Worm (Caenorhabditis elegans) whole organism, L4 larva: ENCODE data around the gene Y62F5A.12.

ENCODE experiments used
- D1046.2 ChIP-seq: fragments of 200-800 bp; sonication (Bioruptor generic); IDR thresholded peaks from 2 replicates; pipeline ENCODE4 v1.3.6; 2022; ENCODE audit warnings: missing genetic modification characterization, missing compliant biosample characterization
- F26F4.8 ChIP-seq: fragments of 200-800 bp; sonication (Bioruptor generic); conservative IDR thresholded peaks from 2 replicates; pipeline ENCODE4 v1.3.6; 2022; ENCODE audit warnings: missing genetic modification characterization, missing compliant biosample characterization
- F49E8.2 ChIP-seq: sonication (generic microtip); optimal IDR thresholded peaks from 2 replicates; lab custom pipeline; 2016; ENCODE audit warnings: missing compliant biosample characterization, mild to moderate bottlenecking, missing genetic modification characterization, borderline replicate concordance
- T20F7.1 ChIP-seq: fragments of 200-800 bp; sonication (Bioruptor generic); optimal IDR thresholded peaks from 2 replicates; lab custom pipeline; 2018; ENCODE audit warnings: mild to moderate bottlenecking, missing genetic modification characterization, missing compliant biosample characterization
- T26A8.4 ChIP-seq: fragments of 200-800 bp; sonication (Bioruptor generic); IDR thresholded peaks from 2 replicates; pipeline ENCODE4 v1.3.6; 2022; ENCODE audit warnings: missing genetic modification characterization, missing compliant biosample characterization
- ZK337.2 ChIP-seq: fragments of 200-800 bp; sonication (Bioruptor generic); IDR thresholded peaks from 2 replicates; pipeline ENCODE4 v1.3.6; 2022; ENCODE audit warnings: missing genetic modification reagents, missing genetic modification characterization, missing compliant biosample characterization
- ceh-28 ChIP-seq: fragments of 150-350 bp; optimal IDR thresholded peaks from 2 replicates; lab custom pipeline; 2014; ENCODE audit warnings: missing biosample characterization, missing genetic modification reagents, missing genetic modification characterization
- ceh-32 ChIP-seq: sonication (generic microtip); optimal IDR thresholded peaks from 2 replicates; lab custom pipeline; 2016; ENCODE audit warnings: mild to moderate bottlenecking, missing genetic modification characterization, missing compliant biosample characterization; ENCODE audit not compliant: poor library complexity
- ceh-62 ChIP-seq: sonication (generic microtip); optimal IDR thresholded peaks from 2 replicates; lab custom pipeline; 2017; ENCODE audit warnings: missing biosample characterization, missing genetic modification characterization
- cey-2 ChIP-seq: sonication (generic microtip); optimal IDR thresholded peaks from 3 replicates; lab custom pipeline; 2017; ENCODE audit warnings: missing genetic modification characterization, mild to moderate bottlenecking, missing compliant biosample characterization, antibody characterized with exemption, borderline replicate concordance; ENCODE audit not compliant: insufficient read depth
- daf-12 ChIP-seq: fragments of 150-350 bp; optimal IDR thresholded peaks from 2 replicates; lab custom pipeline; 2014; ENCODE audit warnings: missing biosample characterization, missing genetic modification reagents, missing genetic modification characterization
- daf-16 ChIP-seq, 3 experiments: sonication (generic microtip); optimal IDR thresholded peaks; 2 replicates each; lab custom pipeline; 2016 to 2017; ENCODE audit warnings: missing genetic modification characterization in 3 of 3, missing genetic modification reagents in 3 of 3, mild to moderate bottlenecking in 2 of 3, missing compliant biosample characterization in 2 of 3, missing biosample characterization in 1 of 3, moderate library complexity in 1 of 3
- daf-8 ChIP-seq: fragments of 200-800 bp; sonication (Bioruptor generic); IDR thresholded peaks from 2 replicates; pipeline ENCODE4 v1.3.6; 2022; ENCODE audit warnings: missing genetic modification characterization, missing compliant biosample characterization
- dmd-9 ChIP-seq: fragments of 200-800 bp; sonication (Bioruptor generic); IDR thresholded peaks from 2 replicates; pipeline ENCODE4 v1.3.6; 2022; ENCODE audit warnings: missing genetic modification reagents, missing genetic modification characterization, missing compliant biosample characterization
- dpl-1 ChIP-seq: fragments of 150-350 bp; optimal IDR thresholded peaks from 2 replicates; lab custom pipeline; 2014; ENCODE audit warnings: missing biosample characterization, missing genetic modification reagents, missing genetic modification characterization
- dve-1 ChIP-seq: sonication (generic microtip); optimal IDR thresholded peaks from 2 replicates; lab custom pipeline; 2017; ENCODE audit warnings: antibody characterized with exemption, mild to moderate bottlenecking, missing genetic modification characterization, missing compliant biosample characterization; ENCODE audit not compliant: insufficient read depth
- fkh-10 ChIP-seq: fragments of 150-350 bp; optimal IDR thresholded peaks from 2 replicates; lab custom pipeline; 2014; ENCODE audit warnings: missing biosample characterization, missing genetic modification reagents, missing genetic modification characterization
- hlh-30 ChIP-seq: sonication (generic microtip); optimal IDR thresholded peaks from 2 replicates; lab custom pipeline; 2017; ENCODE audit warnings: antibody characterized with exemption, mild to moderate bottlenecking, missing genetic modification characterization, missing compliant biosample characterization; ENCODE audit not compliant: insufficient read depth
- lim-7 ChIP-seq: fragments of 200-800 bp; sonication (Bioruptor generic); IDR thresholded peaks from 2 replicates; pipeline ENCODE4 v1.3.6; 2022; ENCODE audit warnings: missing genetic modification characterization, missing compliant biosample characterization
- lin-13 ChIP-seq: fragments of 150-350 bp; optimal IDR thresholded peaks from 2 replicates; lab custom pipeline; 2014; ENCODE audit warnings: missing biosample characterization, missing genetic modification reagents, missing genetic modification characterization
- lin-39 ChIP-seq: fragments of 150-350 bp; optimal IDR thresholded peaks from 2 replicates; lab custom pipeline; 2014; ENCODE audit warnings: missing biosample characterization, missing genetic modification reagents, missing genetic modification characterization
- lsy-2 ChIP-seq, 2 experiments: fragments of 150-350 bp in 1 of 2; sonication (generic microtip) in 1 of 2; optimal IDR thresholded peaks; 2 replicates each; lab custom pipeline; 2014 to 2017; ENCODE audit warnings: missing biosample characterization in 2 of 2, missing genetic modification characterization in 2 of 2
- madf-5 ChIP-seq, 2 experiments: fragments of 200-800 bp; sonication (Bioruptor generic); IDR thresholded peaks; 2 replicates each; pipeline ENCODE4 v1.3.6; 2022; ENCODE audit warnings: missing compliant biosample characterization in 2 of 2, missing genetic modification characterization in 2 of 2
- madf-9 ChIP-seq: fragments of 200-800 bp; sonication (Bioruptor generic); conservative IDR thresholded peaks from 2 replicates; pipeline ENCODE4 v1.3.6; 2022; ENCODE audit warnings: missing genetic modification reagents, missing genetic modification characterization, missing compliant biosample characterization
- mdl-1 ChIP-seq, 2 experiments: fragments of 150-350 bp in 1 of 2; sonication (generic microtip) in 1 of 2; optimal IDR thresholded peaks; 2 replicates each; lab custom pipeline; 2014 to 2017; ENCODE audit warnings: missing biosample characterization in 2 of 2, missing genetic modification characterization in 2 of 2
- mdt-29 ChIP-seq: fragments of 200-800 bp; sonication (Bioruptor generic); IDR thresholded peaks from 2 replicates; pipeline ENCODE4 v1.3.6; 2022; ENCODE audit warnings: missing genetic modification reagents, missing genetic modification characterization, missing compliant biosample characterization
- mes-2 ChIP-seq: sonication (generic microtip); optimal IDR thresholded peaks from 2 replicates; lab custom pipeline; 2016; ENCODE audit warnings: missing genotype, mild to moderate bottlenecking, missing genetic modification characterization, missing compliant biosample characterization; ENCODE audit not compliant: poor library complexity, severe bottlenecking
- nhr-102 ChIP-seq: sonication (generic microtip); optimal IDR thresholded peaks from 2 replicates; lab custom pipeline; 2016; ENCODE audit warnings: mild to moderate bottlenecking, missing genetic modification characterization, moderate library complexity, missing compliant biosample characterization
- nhr-11 ChIP-seq: fragments of 150-350 bp; optimal IDR thresholded peaks from 2 replicates; lab custom pipeline; 2014; ENCODE audit warnings: missing biosample characterization, missing genetic modification characterization
- nhr-111 ChIP-seq: fragments of 200-800 bp; sonication (Bioruptor generic); optimal IDR thresholded peaks from 2 replicates; lab custom pipeline; 2018; ENCODE audit warnings: mild to moderate bottlenecking, missing genetic modification characterization, missing compliant biosample characterization
- nhr-48 ChIP-seq: sonication (generic microtip); optimal IDR thresholded peaks from 2 replicates; lab custom pipeline; 2016; ENCODE audit warnings: mild to moderate bottlenecking, missing genetic modification characterization, missing compliant biosample characterization
- nhr-6 ChIP-seq: fragments of 150-350 bp; optimal IDR thresholded peaks from 2 replicates; lab custom pipeline; 2014; ENCODE audit warnings: missing biosample characterization, missing genetic modification characterization
- nhr-76 ChIP-seq: fragments of 150-350 bp; optimal IDR thresholded peaks from 2 replicates; lab custom pipeline; 2014; ENCODE audit warnings: missing biosample characterization, missing genetic modification characterization
- pha-4 ChIP-seq, 2 experiments: fragments of 150-350 bp in 1 of 2; fragments of 200-800 bp in 1 of 2; sonication (Bioruptor generic) in 1 of 2; IDR thresholded peaks in 1 of 2; optimal IDR thresholded peaks in 1 of 2; 2 replicates each; pipeline versions ENCODE4 v1.3.6 to Lab custom; 2014 to 2022; ENCODE audit warnings: missing genetic modification characterization in 2 of 2, missing genetic modification reagents in 2 of 2, missing biosample characterization in 1 of 2, missing compliant biosample characterization in 1 of 2
- php-3 ChIP-seq: fragments of 200-800 bp; sonication (Bioruptor generic); IDR thresholded peaks from 2 replicates; pipeline ENCODE4 v1.3.6; 2022; ENCODE audit warnings: missing genetic modification reagents, missing genetic modification characterization, missing compliant biosample characterization
- skn-1 ChIP-seq: fragments of 150-350 bp; optimal IDR thresholded peaks from 2 replicates; lab custom pipeline; 2014; ENCODE audit warnings: missing biosample characterization, missing genetic modification characterization
- unc-62 ChIP-seq, 3 experiments: fragments of 150-350 bp in 1 of 3; sonication (generic microtip); optimal IDR thresholded peaks in 2 of 3; peaks in 1 of 3; 1 replicate in 1 of 3; 2 replicates in 2 of 3; lab custom pipeline; 2014 to 2017; ENCODE audit warnings: missing biosample characterization in 3 of 3, missing genetic modification characterization in 3 of 3, missing genetic modification reagents in 3 of 3, missing genotype in 1 of 3

Gene Y62F5A.12

DNA sequence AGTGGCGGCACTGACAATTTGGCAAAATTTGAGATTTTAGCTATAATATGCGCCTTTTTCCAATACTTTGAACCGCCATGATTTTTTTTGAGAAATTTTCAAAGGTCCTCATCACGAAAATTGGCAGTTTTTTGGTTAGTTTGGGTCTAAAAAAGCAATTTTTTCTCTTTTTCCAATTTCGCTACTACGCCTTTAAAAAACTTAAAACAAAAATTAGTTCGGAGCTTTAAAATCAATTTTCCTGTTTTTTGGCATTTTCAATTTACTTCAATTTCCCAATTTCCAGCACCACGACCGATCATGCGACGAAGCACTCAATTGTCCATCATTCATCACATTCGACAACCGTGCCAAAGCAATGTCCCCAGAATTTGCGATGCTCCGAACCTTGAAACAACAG lies 36.9 kb downstream of the Y62F5A.12 start, which contains the start of gene B0334.5:
Gene B0334.5 (plus strand): TSS at position 301 of the 400 bp plus-strand sequence.
- TF ChIP-seq ceh-32 (tag; lab: Kevin White, UChicago) (no peak), php-3 (no peak), nhr-48 (tag; lab: Kevin White, UChicago) (no peak), unc-62 (GFP tag; optimal IDR thresholded peaks at IDR 0.05 in 1 of 2; lab: Kevin White, UChicago) (peak in 1 of 2 experiments; percentile 81), unc-62 (tag; optimal IDR thresholded peaks at IDR 0.05; lab: Kevin White, UChicago) (no peak)

DNA sequence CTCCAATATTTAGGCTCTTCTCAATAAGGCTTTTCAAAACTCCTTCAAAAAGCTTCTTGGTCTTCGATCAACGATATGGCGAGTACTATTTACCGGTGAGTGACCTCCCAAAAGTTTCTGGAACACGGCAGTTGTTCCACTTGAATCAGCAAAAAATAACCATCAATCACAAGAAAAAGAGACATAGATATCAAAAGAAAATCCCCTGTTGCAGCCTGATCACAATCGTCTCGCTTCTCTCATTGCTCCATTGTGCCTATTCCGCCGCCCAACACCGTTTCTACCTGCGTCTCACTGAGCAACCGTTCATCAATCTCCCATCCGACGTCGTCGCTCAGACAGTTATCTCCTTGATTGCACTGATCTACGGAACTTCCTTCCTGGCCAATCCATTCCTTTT lies 37.5 kb downstream of the Y62F5A.12 start, which contains the start of gene emc-5:
Gene emc-5 (plus strand): TSS at position 14 of the 400 bp plus-strand sequence.
- TF ChIP-seq mes-2 (peak; percentile 29), daf-16 (GFP tag; optimal IDR thresholded peaks at IDR 0.05; lab: Kevin White, UChicago) (peak in 1 of 2 experiments; percentile 43), daf-16 (tag; optimal IDR thresholded peaks at IDR 0.05; lab: Kevin White, UChicago) (no peak), lsy-2 (tag; optimal IDR thresholded peaks at IDR 0.05; lab: Kevin White, UChicago) (peak in 1 of 2 experiments; percentile 15), fkh-10 (GFP tag; lab: Kevin White, UChicago) (no peak), nhr-76 (tag; lab: Kevin White, UChicago) (no peak), nhr-111 (GFP tag; lab: Kevin White, UChicago) (no peak), cey-2 (tag; lab: Kevin White, UChicago) (no peak)
- TF ChIP-seq, all 104 proteins: peak for 3

DNA sequence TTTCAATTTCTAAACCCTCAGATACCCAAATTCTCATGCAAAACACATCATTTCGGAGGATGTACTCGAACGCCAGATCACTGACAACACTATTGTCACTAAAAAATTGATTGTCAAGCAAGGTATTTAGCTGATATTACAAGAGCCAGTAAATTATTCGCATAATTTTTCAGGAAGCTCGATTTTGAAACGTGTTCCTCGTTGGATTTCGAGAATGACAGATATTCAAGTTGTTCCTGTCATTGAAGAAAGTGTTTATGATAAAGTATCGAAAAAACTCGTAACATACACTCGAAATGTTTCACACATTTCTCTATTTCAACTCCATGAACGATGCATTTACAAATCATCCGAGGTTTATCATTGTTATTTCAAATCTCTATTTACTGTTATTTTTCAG lies 38.5 kb downstream of the Y62F5A.12 start:
- TF ChIP-seq madf-9 (GFP tag; lab: Robert Waterston, UW) = no peak

DNA sequence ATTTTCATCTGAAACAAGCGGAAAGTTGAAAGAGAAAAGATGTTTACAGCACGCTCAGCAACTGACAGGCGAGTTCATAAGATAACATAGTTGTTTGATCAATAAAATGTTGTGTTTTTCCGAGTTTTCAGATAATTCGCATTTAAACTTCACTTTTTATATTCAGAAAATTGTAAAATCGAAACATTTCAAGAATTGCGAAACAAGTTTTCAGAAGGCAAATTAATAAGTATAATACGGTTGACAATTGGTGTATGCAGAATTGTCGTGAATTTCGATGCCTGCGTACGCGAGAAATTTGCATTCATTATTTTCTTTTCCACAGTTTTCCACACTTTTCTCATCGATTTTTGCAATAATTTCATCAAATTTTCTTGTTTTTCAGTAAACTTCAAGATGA lies 39.0 kb downstream of the Y62F5A.12 start, which contains the start of the genes ooc-3 and B0334.4:
Gene ooc-3 (minus strand): TSS at position 15 of the 400 bp plus-strand sequence.
Gene B0334.4 (plus strand): TSS at position 386 of the 400 bp plus-strand sequence.
- TF ChIP-seq nhr-6 = no peak
- peak; percentile 42 for TF ChIP-seq dpl-1 (GFP tag; lab: Kevin White, UChicago)
- no peak for TF ChIP-seq daf-16 (GFP tag; optimal IDR thresholded peaks at IDR 0.05; lab: Kevin White, UChicago)
- TF ChIP-seq daf-16 (tag; optimal IDR thresholded peaks at IDR 0.05; lab: Kevin White, UChicago) = peak; percentile 64
- TF ChIP-seq lsy-2 (tag; optimal IDR thresholded peaks at IDR 0.05; lab: Kevin White, UChicago) = peak in 1 of 2 experiments; percentile 94
- TF ChIP-seq mes-2 = peak; percentile 26
- peak; percentile 7 for TF ChIP-seq hlh-30 (tag; lab: Kevin White, UChicago)
- no peak for TF ChIP-seq nhr-11 (tag; lab: Kevin White, UChicago)
- no peak for TF ChIP-seq mdl-1 (tag; optimal IDR thresholded peaks at IDR 0.05; lab: Kevin White, UChicago)

DNA sequence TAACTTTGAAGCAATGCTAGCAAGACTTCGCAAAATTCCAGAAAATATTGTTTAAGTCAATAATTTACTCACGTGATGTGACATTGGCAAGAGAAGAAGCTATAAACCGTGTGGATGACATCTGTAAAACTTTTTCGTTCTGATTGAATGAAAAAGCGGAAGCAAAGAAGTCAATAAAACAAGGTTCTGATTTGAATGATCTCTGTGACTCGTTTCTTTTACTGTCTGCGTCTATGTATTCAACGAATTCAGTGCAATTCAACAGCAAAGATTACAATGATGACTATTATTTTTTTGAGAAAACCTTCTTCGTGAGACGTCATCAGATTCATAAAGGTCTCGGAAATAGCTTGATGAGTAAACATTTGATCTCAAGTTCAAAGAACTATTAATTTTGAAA lies 41.4 kb downstream of the Y62F5A.12 start, which contains the start of gene hacl-1:
Gene hacl-1 (minus strand): TSS at position 121 of the 400 bp plus-strand sequence.
- TF ChIP-seq madf-9 (GFP tag; lab: Robert Waterston, UW) (no peak), dve-1 (tag; lab: Kevin White, UChicago) (peak; percentile 71), ZK337.2 (GFP tag; lab: Robert Waterston, UW) (no peak), nhr-11 (tag; lab: Kevin White, UChicago) (no peak), ceh-62 (no peak), F49E8.2 (no peak), T20F7.1 (GFP tag; lab: Kevin White, UChicago) (no peak), nhr-102 (tag; lab: Kevin White, UChicago) (peak; percentile 28), T26A8.4 (no peak), unc-62 (GFP tag; optimal IDR thresholded peaks at IDR 0.05 in 1 of 2; lab: Kevin White, UChicago) (peak in 1 of 2 experiments; percentile 69), unc-62 (tag; optimal IDR thresholded peaks at IDR 0.05; lab: Kevin White, UChicago) (no peak), daf-12 (no peak), F26F4.8 (no peak), lim-7 (GFP tag; lab: Robert Waterston, UW) (no peak), daf-8 (GFP tag; lab: Robert Waterston, UW) (no peak), php-3 (no peak), hlh-30 (tag; lab: Kevin White, UChicago) (peak; percentile 43), D1046.2 (GFP tag; lab: Robert Waterston, UW) (no peak), lin-39 (tag; lab: Kevin White, UChicago) (no peak), mdt-29 (GFP tag; lab: Robert Waterston, UW) (no peak), ceh-28 (no peak), mes-2 (peak; percentile 34), pha-4 (GFP tag; IDR thresholded peaks at IDR 0.05; lab: Robert Waterston, UW) (no peak), pha-4 (tag; optimal IDR thresholded peaks at IDR 0.05; lab: Kevin White, UChicago) (no peak), daf-16 (GFP tag; optimal IDR thresholded peaks at IDR 0.05; lab: Kevin White, UChicago) (no peak), daf-16 (tag; optimal IDR thresholded peaks at IDR 0.05; lab: Kevin White, UChicago) (peak; percentile 19), lin-13 (GFP tag; lab: Kevin White, UChicago) (peak; percentile 15), dmd-9 (GFP tag; lab: Robert Waterston, UW) (no peak), skn-1 (tag; lab: Kevin White, UChicago) (no peak), madf-5 (GFP tag; IDR thresholded peaks at IDR 0.05; lab: Robert Waterston, UW) (no peak)
